Worm (Caenorhabditis elegans) whole organism, mixed stage, embryonic: ENCODE measurements around the gene C17A2.7.

Source experiments
- M03D4.4 ChIP-seq: sonication (generic microtip); optimal IDR thresholded peaks from 2 replicates; lab custom pipeline; 2017; ENCODE audit warnings: mild to moderate bottlenecking, missing genetic modification characterization, missing compliant biosample characterization
- bed-3 ChIP-seq: fragments of 200-800 bp; sonication (Bioruptor generic); optimal IDR thresholded peaks from 3 replicates; lab custom pipeline; 2018; ENCODE audit warnings: mild to moderate bottlenecking, missing genetic modification characterization, moderate library complexity, missing compliant biosample characterization
- blmp-1 ChIP-seq: fragments of 150-350 bp; optimal IDR thresholded peaks from 2 replicates; lab custom pipeline; 2014; ENCODE audit warnings: missing biosample characterization, missing genetic modification characterization
- ceh-39 ChIP-seq: fragments of 150-350 bp; optimal IDR thresholded peaks from 2 replicates; lab custom pipeline; 2014; ENCODE audit warnings: missing biosample characterization, missing genetic modification characterization
- ceh-43 ChIP-seq: fragments of 200-800 bp; sonication (Bioruptor generic); optimal IDR thresholded peaks from 2 replicates; lab custom pipeline; 2018; ENCODE audit warnings: mild to moderate bottlenecking, missing genetic modification characterization, moderate library complexity, missing compliant biosample characterization
- ceh-83 ChIP-seq: fragments of 200-800 bp; sonication (Bioruptor generic); optimal IDR thresholded peaks from 2 replicates; lab custom pipeline; 2018; ENCODE audit warnings: mild to moderate bottlenecking, missing genetic modification characterization, missing compliant biosample characterization
- ces-1 ChIP-seq: fragments of 150-350 bp; optimal IDR thresholded peaks from 2 replicates; lab custom pipeline; 2014; ENCODE audit warnings: missing biosample characterization, missing genetic modification reagents, missing genetic modification characterization
- drap-1 ChIP-seq: fragments of 200-800 bp; sonication (Bioruptor generic); optimal IDR thresholded peaks from 3 replicates; lab custom pipeline; 2018; ENCODE audit warnings: mild to moderate bottlenecking, missing genetic modification characterization, missing compliant biosample characterization
- elt-1 ChIP-seq: sonication (generic microtip); optimal IDR thresholded peaks from 2 replicates; lab custom pipeline; 2017; ENCODE audit warnings: missing genetic modification characterization, mild to moderate bottlenecking, missing compliant biosample characterization, antibody characterized with exemption, moderate library complexity, borderline replicate concordance; ENCODE audit not compliant: insufficient read depth
- elt-3 ChIP-seq: fragments of 150-350 bp; optimal IDR thresholded peaks from 2 replicates; lab custom pipeline; 2014; ENCODE audit warnings: missing biosample characterization, missing genetic modification characterization
- flh-1 ChIP-seq: fragments of 200-800 bp; sonication (Bioruptor generic); optimal IDR thresholded peaks from 2 replicates; lab custom pipeline; 2018; ENCODE audit warnings: mild to moderate bottlenecking, missing genetic modification characterization, moderate library complexity, missing compliant biosample characterization
- ham-2 ChIP-seq: fragments of 200-800 bp; sonication (Bioruptor generic); optimal IDR thresholded peaks from 2 replicates; lab custom pipeline; 2018; ENCODE audit warnings: mild to moderate bottlenecking, missing genetic modification characterization, missing compliant biosample characterization
- hlh-1 ChIP-seq: fragments of 150-350 bp; optimal IDR thresholded peaks from 2 replicates; lab custom pipeline; 2014; ENCODE audit warnings: missing biosample characterization, missing genetic modification reagents, missing genetic modification characterization
- lin-13 ChIP-seq: fragments of 150-350 bp; optimal IDR thresholded peaks from 2 replicates; lab custom pipeline; 2014; ENCODE audit warnings: missing biosample characterization, missing genetic modification characterization
- lin-32 ChIP-seq: fragments of 200-800 bp; sonication (Bioruptor generic); optimal IDR thresholded peaks from 2 replicates; lab custom pipeline; 2018; ENCODE audit warnings: mild to moderate bottlenecking, missing genetic modification characterization, missing compliant biosample characterization
- mep-1 ChIP-seq: fragments of 150-350 bp; optimal IDR thresholded peaks from 2 replicates; lab custom pipeline; 2017; ENCODE audit warnings: missing biosample characterization, missing genetic modification reagents, missing genetic modification characterization, inconsistent platforms
- mls-2 ChIP-seq: sonication (generic microtip); optimal IDR thresholded peaks from 2 replicates; lab custom pipeline; 2016; ENCODE audit warnings: mild to moderate bottlenecking, missing genetic modification characterization, moderate library complexity, missing compliant biosample characterization
- nhr-2 ChIP-seq: fragments of 150-350 bp; optimal IDR thresholded peaks from 2 replicates; lab custom pipeline; 2014; ENCODE audit warnings: missing biosample characterization, missing genetic modification characterization
- nhr-237 ChIP-seq: fragments of 150-350 bp; optimal IDR thresholded peaks from 2 replicates; lab custom pipeline; 2014; ENCODE audit warnings: missing biosample characterization, missing genetic modification characterization
- nhr-76 ChIP-seq: sonication (generic microtip); optimal IDR thresholded peaks from 2 replicates; lab custom pipeline; 2017; ENCODE audit warnings: missing biosample characterization, missing genetic modification characterization
- pha-4 ChIP-seq: fragments of 150-350 bp; optimal IDR thresholded peaks from 2 replicates; lab custom pipeline; 2018; ENCODE audit warnings: missing biosample characterization, missing genetic modification reagents, missing genetic modification characterization
- sem-2 ChIP-seq: fragments of 200-800 bp; sonication (Bioruptor generic); optimal IDR thresholded peaks from 2 replicates; lab custom pipeline; 2018; ENCODE audit warnings: mild to moderate bottlenecking, missing genetic modification characterization, missing compliant biosample characterization
- sptf-1 ChIP-seq: sonication (generic microtip); optimal IDR thresholded peaks from 2 replicates; lab custom pipeline; 2017; ENCODE audit warnings: mild to moderate bottlenecking, missing genetic modification characterization, moderate library complexity, missing compliant biosample characterization
- tbx-8 ChIP-seq: fragments of 200-800 bp; sonication (Bioruptor generic); optimal IDR thresholded peaks from 2 replicates; lab custom pipeline; 2018; ENCODE audit warnings: mild to moderate bottlenecking, missing genetic modification characterization, moderate library complexity, missing compliant biosample characterization
- unc-120 ChIP-seq: sonication (generic microtip); optimal IDR thresholded peaks from 2 replicates; lab custom pipeline; 2017; ENCODE audit warnings: missing genetic modification characterization, missing compliant biosample characterization; ENCODE audit not compliant: poor library complexity, severe bottlenecking
- unc-62 ChIP-seq: fragments of 150-350 bp; optimal IDR thresholded peaks from 2 replicates; lab custom pipeline; 2014; ENCODE audit warnings: missing biosample characterization, missing genetic modification reagents, missing genetic modification characterization
- zip-8 ChIP-seq: fragments of 150-350 bp; optimal IDR thresholded peaks from 2 replicates; lab custom pipeline; 2014; ENCODE audit warnings: missing biosample characterization, missing genetic modification characterization
- ztf-11 ChIP-seq: fragments of 150-350 bp; optimal IDR thresholded peaks from 2 replicates; lab custom pipeline; 2014; ENCODE audit warnings: missing biosample characterization, missing genetic modification characterization

Gene C17A2.7

ce11 chrII:3877127-3877526, 33.9 kb upstream of the C17A2.7 start, which contains the start of gene nep-3:
nep-3 (minus strand) TSS chrII:3877227.
- TF ChIP-seq ceh-83 (no peak), lin-32 (GFP tag; lab: Kevin White, UChicago) (no peak), ces-1 (no peak), elt-1 (tag; lab: Kevin White, UChicago) (no peak), sem-2 (no peak), sptf-1 (tag; lab: Kevin White, UChicago) (no peak), nhr-76 (no peak), lin-13 (tag; lab: Kevin White, UChicago) (no peak), flh-1 (no peak), elt-3 (tag; lab: Kevin White, UChicago) (no peak), zip-8 (tag; lab: Kevin White, UChicago) (no peak), drap-1 (no peak), ham-2 (no peak), blmp-1 (no peak), mls-2 (tag; lab: Kevin White, UChicago) (no peak), nhr-237 (tag; lab: Kevin White, UChicago) (no peak), bed-3 (GFP tag; lab: Kevin White, UChicago) (no peak), ceh-39 (tag; lab: Kevin White, UChicago) (no peak)

- TF ChIP-seq ham-2 (no peak), mep-1 (tag; lab: Kevin White, UChicago) (no peak), hlh-1 (tag; lab: Kevin White, UChicago) (no peak), ceh-83 (no peak), sem-2 (no peak), flh-1 (no peak), lin-32 (GFP tag; lab: Kevin White, UChicago) (no peak), M03D4.4 (tag; lab: Kevin White, UChicago) (no peak), unc-62 (GFP tag; lab: Kevin White, UChicago) (no peak), ceh-39 (tag; lab: Kevin White, UChicago) (no peak)
Measured at ce11 chrII:3869601-3870000, 26.4 kb upstream of the C17A2.7 start, which contains the start of gene oac-10. oac-10 (plus strand) TSS chrII:3869901.

ce11 chrII:3864652-3865051, 21.4 kb upstream of the C17A2.7 start, which contains the start of gene nhr-261:
nhr-261 (minus strand) TSS chrII:3864752.
- TF ChIP-seq M03D4.4 (tag; lab: Kevin White, UChicago) (no peak), unc-120 (tag; lab: Kevin White, UChicago) (no peak), ceh-43 (GFP tag; lab: Kevin White, UChicago) (no peak), mep-1 (tag; lab: Kevin White, UChicago) (no peak), elt-3 (tag; lab: Kevin White, UChicago) (no peak), sptf-1 (tag; lab: Kevin White, UChicago) (no peak), elt-1 (tag; lab: Kevin White, UChicago) (no peak), bed-3 (GFP tag; lab: Kevin White, UChicago) (no peak), unc-62 (GFP tag; lab: Kevin White, UChicago) (no peak), ham-2 (no peak)

ce11 chrII:3862053-3862452, 18.8 kb upstream of the C17A2.7 start:
- TF ChIP-seq nhr-76: no peak
- TF ChIP-seq M03D4.4 (tag; lab: Kevin White, UChicago): no peak
- TF ChIP-seq blmp-1: no peak
- no peak for TF ChIP-seq sem-2
- no peak for TF ChIP-seq drap-1
- no peak for TF ChIP-seq ham-2
- TF ChIP-seq, all 35 proteins: peak for 0

ce11 chrII:3860826-3861225, 17.6 kb upstream of the C17A2.7 start, which contains the start of gene oac-11:
oac-11 (minus strand) TSS chrII:3860926.
- TF ChIP-seq elt-1 (tag; lab: Kevin White, UChicago): no peak
- no peak for TF ChIP-seq flh-1
- no peak for TF ChIP-seq zip-8 (tag; lab: Kevin White, UChicago)
- TF ChIP-seq lin-13 (tag; lab: Kevin White, UChicago): no peak
- TF ChIP-seq ceh-39 (tag; lab: Kevin White, UChicago): no peak
- no peak for TF ChIP-seq M03D4.4 (tag; lab: Kevin White, UChicago)
- TF ChIP-seq ceh-43 (GFP tag; lab: Kevin White, UChicago): no peak
- no peak for TF ChIP-seq mep-1 (tag; lab: Kevin White, UChicago)

- no peak for TF ChIP-seq tbx-8 (GFP tag; lab: Kevin White, UChicago)
- TF ChIP-seq ztf-11: no peak
- no peak for TF ChIP-seq pha-4 (tag; lab: Kevin White, UChicago)
- no peak for TF ChIP-seq nhr-237 (tag; lab: Kevin White, UChicago)
- TF ChIP-seq nhr-2 (tag; lab: Kevin White, UChicago): no peak
- no peak for TF ChIP-seq ces-1
- no peak for TF ChIP-seq hlh-1 (tag; lab: Kevin White, UChicago)
- no peak for TF ChIP-seq elt-3 (tag; lab: Kevin White, UChicago)
Measured at ce11 chrII:3852654-3853053, 9.4 kb upstream of the C17A2.7 start, which contains the start of gene nhr-257. nhr-257 (plus strand) TSS chrII:3852954.
